Fruit fly (Drosophila melanogaster): ENCODE data around the gene att-ORFB.

att-ORFB gene

dm6 chr3R:20565546-20565948 is 11.3 kb upstream of the att-ORFB start (continued):
- TF ChIP-seq CG7368 (GFP tag; optimal IDR thresholded peaks at IDR 0.05) (no peak), CG6276 (GFP tag; optimal IDR thresholded peaks at IDR 0.05) (peak; percentile 20), CG31627 (GFP tag; optimal IDR thresholded peaks at IDR 0.05) (no peak), CG6854 (GFP tag; optimal IDR thresholded peaks at IDR 0.05) (peak; percentile 81), Sox15 (GFP tag; optimal IDR thresholded peaks at IDR 0.05) (no peak), CG1621 (tag; optimal IDR thresholded peaks at IDR 0.05) (peak; percentile 47), Sox14 (GFP tag; optimal IDR thresholded peaks at IDR 0.05) (peak; percentile 2), Hr39 (GFP tag; optimal IDR thresholded peaks at IDR 0.05) (no peak), CG10669 (GFP tag; optimal IDR thresholded peaks at IDR 0.05) (no peak), salr (GFP tag; optimal IDR thresholded peaks at IDR 0.05) (no peak), topi (GFP tag; optimal IDR thresholded peaks at IDR 0.05) (no peak), net (GFP tag; optimal IDR thresholded peaks at IDR 0.05) (no peak), fkh (GFP tag; optimal IDR thresholded peaks at IDR 0.05) (no peak), vri (GFP tag; optimal IDR thresholded peaks at IDR 0.05) (peak; percentile 49), Lpt (GFP tag; optimal IDR thresholded peaks at IDR 0.05) (no peak), pdm3 (GFP tag; optimal IDR thresholded peaks at IDR 0.05) (no peak), fd59A (GFP tag; optimal IDR thresholded peaks at IDR 0.05) (no peak), lz (GFP tag; optimal IDR thresholded peaks at IDR 0.05) (no peak), Eip78C (GFP tag) (peak; percentile 73), fd85E (GFP tag; optimal IDR thresholded peaks at IDR 0.05) (no peak), dac (GFP tag; optimal IDR thresholded peaks at IDR 0.05) (no peak), dsx (GFP tag; optimal IDR thresholded peaks at IDR 0.05; ENCODE audit: poor library complexity, severe bottlenecking) (peak; percentile 27), CG11294 (GFP tag; IDR thresholded peaks at IDR 0.05) (no peak), Blimp-1 (GFP tag; optimal IDR thresholded peaks at IDR 0.05) (peak; percentile 97), eg (GFP tag; IDR thresholded peaks at IDR 0.05) (no peak; the same call in 2 of the 3 replicates), esn (GFP tag; optimal IDR thresholded peaks at IDR 0.05) (no peak), CG34406 (GFP tag; optimal IDR thresholded peaks at IDR 0.05) (no peak), Hr4 (GFP tag; optimal IDR thresholded peaks at IDR 0.05) (no peak), CG8319 (GFP tag; optimal IDR thresholded peaks at IDR 0.05) (no peak), CG15336 (GFP tag; IDR thresholded peaks at IDR 0.05) (no peak), CG16779 (tag; optimal IDR thresholded peaks at IDR 0.05) (peak; percentile 35), CG32006 (GFP tag; optimal IDR thresholded peaks at IDR 0.05) (peak; percentile 2), Gug (GFP tag; IDR thresholded peaks at IDR 0.05) (no peak), spab (GFP tag; optimal IDR thresholded peaks at IDR 0.05) (no peak)

DNA sequence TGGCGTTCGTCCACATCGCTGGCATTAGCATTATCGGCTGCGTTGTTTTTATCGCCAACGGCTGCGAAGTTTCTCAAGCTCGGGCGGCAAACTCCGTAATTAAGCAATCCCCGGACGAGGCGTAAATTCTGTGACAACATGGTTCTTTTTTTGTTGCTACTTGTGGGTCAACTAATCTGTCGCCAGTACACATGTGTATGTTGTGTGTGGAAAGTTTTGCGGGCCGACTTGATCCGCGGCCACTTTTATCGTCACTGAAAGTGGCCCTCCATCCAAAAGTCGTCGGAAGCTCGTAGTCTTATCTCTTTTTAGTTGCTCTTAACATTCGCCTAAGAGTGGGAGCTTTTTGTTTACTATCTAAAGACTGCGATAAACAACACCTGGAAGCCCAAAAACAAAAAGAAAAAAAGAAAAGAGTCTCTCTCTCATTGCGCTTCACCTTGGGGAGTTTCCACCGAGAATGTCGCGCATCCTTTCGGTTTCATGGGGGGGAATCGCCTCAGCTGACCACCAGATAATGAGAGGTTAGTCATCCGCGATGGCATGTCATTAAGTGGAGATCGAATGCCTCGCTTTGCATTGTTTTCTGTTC is 9.7 kb upstream of the att-ORFB start, which contains the start of gene CG10877:
Gene CG10877 (minus strand): TSS at position 238 of the 592 bp plus-strand sequence.
- TF ChIP-seq CG6276 (GFP tag; optimal IDR thresholded peaks at IDR 0.05), result peak; percentile 1
- no peak for TF ChIP-seq CG16779 (tag; optimal IDR thresholded peaks at IDR 0.05)
- no peak for TF ChIP-seq Eip93F (GFP tag; optimal IDR thresholded peaks at IDR 0.05)
- TF ChIP-seq Ets96B (tag; optimal IDR thresholded peaks at IDR 0.05), result no peak
- TF ChIP-seq Gug (GFP tag; IDR thresholded peaks at IDR 0.05), result no peak
- TF ChIP-seq cyc (GFP tag; optimal IDR thresholded peaks at IDR 0.05), result no peak
- no peak for TF ChIP-seq svp (GFP tag)
- TF ChIP-seq CG15336 (GFP tag; IDR thresholded peaks at IDR 0.05), result no peak
- no peak for TF ChIP-seq pdm3 (GFP tag; optimal IDR thresholded peaks at IDR 0.05)
- TF ChIP-seq Sox14 (GFP tag; optimal IDR thresholded peaks at IDR 0.05), result no peak
- TF ChIP-seq salr (GFP tag; optimal IDR thresholded peaks at IDR 0.05), result no peak
- TF ChIP-seq dsx (GFP tag; optimal IDR thresholded peaks at IDR 0.05; ENCODE audit: poor library complexity, severe bottlenecking), result peak; percentile 33
- no peak for TF ChIP-seq CG11762 (GFP tag; optimal IDR thresholded peaks at IDR 0.05; ENCODE audit: insufficient read depth)
- no peak for TF ChIP-seq dac (GFP tag; optimal IDR thresholded peaks at IDR 0.05)
- no peak for TF ChIP-seq lz (GFP tag; optimal IDR thresholded peaks at IDR 0.05)
- TF ChIP-seq CG3032 (tag; optimal IDR thresholded peaks at IDR 0.05), result no peak
- no peak for TF ChIP-seq CG11902 (GFP tag; optimal IDR thresholded peaks at IDR 0.05)
- TF ChIP-seq Smox (GFP tag; optimal IDR thresholded peaks at IDR 0.05), result no peak
- no peak for TF ChIP-seq Ets21C (GFP tag; optimal IDR thresholded peaks at IDR 0.05)
- TF ChIP-seq acj6 (GFP tag; optimal IDR thresholded peaks at IDR 0.05), result no peak
- peak; percentile 42 for TF ChIP-seq CG6808 (GFP tag; optimal IDR thresholded peaks at IDR 0.05)
- TF ChIP-seq OdsH (GFP tag; optimal IDR thresholded peaks at IDR 0.05), result no peak
- no peak for TF ChIP-seq CG6792 (GFP tag; optimal IDR thresholded peaks at IDR 0.05)
- TF ChIP-seq CG11294 (GFP tag; IDR thresholded peaks at IDR 0.05), result no peak
- TF ChIP-seq CG8632 (GFP tag; optimal IDR thresholded peaks at IDR 0.05), result no peak
- TF ChIP-seq CG4318 (GFP tag; optimal IDR thresholded peaks at IDR 0.05), result no peak
- TF ChIP-seq CG10631 (GFP tag; optimal IDR thresholded peaks at IDR 0.05), result no peak
- no peak for TF ChIP-seq CG9139 (GFP tag; optimal IDR thresholded peaks at IDR 0.05)

Data from whole organism, prepupa.